Worm (Caenorhabditis elegans): Measurements from ENCODE around the gene mrpl-11.

The mrpl-11 gene

DNA sequence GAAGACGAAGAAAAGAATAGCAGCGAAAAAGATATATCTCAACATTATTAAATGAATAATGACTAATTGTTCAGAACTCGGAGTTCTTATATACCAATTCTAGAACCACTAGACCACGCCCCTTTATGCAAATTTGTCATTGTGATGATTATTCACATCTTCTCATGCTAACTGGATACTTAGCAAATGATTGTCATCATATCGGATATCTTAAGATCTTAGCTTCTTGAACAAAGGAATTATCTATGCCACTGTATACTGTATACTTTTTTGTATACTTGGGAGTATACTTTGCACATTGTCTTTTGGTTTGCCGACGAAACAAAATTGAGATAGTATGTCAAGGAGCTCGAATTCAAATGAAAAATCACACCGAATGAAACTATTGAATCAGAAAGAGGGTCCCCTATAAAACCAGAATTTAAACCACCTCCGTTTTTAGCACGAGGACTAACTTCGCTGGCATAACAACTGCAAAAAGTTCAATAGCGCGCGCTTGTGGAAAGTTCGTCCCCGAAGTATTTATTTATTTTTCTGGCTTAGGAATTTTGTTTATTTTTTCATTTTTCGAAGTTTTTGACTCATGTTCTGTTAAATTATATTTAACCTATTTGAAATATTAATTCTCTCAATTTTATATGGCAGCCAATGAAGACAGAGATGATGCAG, 17.0 kb upstream of the mrpl-11 start, which contains the start of the genes sdz-1 and vps-33.1:
Gene sdz-1, minus strand, starts transcription at position 51 of the 669 bp plus-strand sequence.
Gene vps-33.1, plus strand, starts transcription at position 639 of the 669 bp plus-strand sequence.
- TF ChIP-seq lin-54 (GFP tag; optimal IDR thresholded peaks at IDR 0.05) = peak; percentile 35
- no peak for TF ChIP-seq mel-28 (tag; optimal IDR thresholded peaks at IDR 0.05; ENCODE audit: borderline replicate concordance)
- TF ChIP-seq F55B11.4 (tag; optimal IDR thresholded peaks at IDR 0.05; ENCODE audit: borderline replicate concordance, insufficient read depth) = no peak
- no peak for TF ChIP-seq snpc-3.4 (tag; optimal IDR thresholded peaks at IDR 0.05)
- no peak for TF ChIP-seq F37B4.10 (GFP tag; IDR thresholded peaks at IDR 0.05)
- no peak for TF ChIP-seq dpff-1 (tag; optimal IDR thresholded peaks at IDR 0.05)
- peak; percentile 57 for TF ChIP-seq ceh-27 (GFP tag; optimal IDR thresholded peaks at IDR 0.05)
- no peak for TF ChIP-seq ceh-58 (GFP tag; IDR thresholded peaks at IDR 0.05)
- no peak for TF ChIP-seq tbp1 (GFP tag; optimal IDR thresholded peaks at IDR 0.05)
- no peak for TF ChIP-seq ekl-4 (GFP tag; IDR thresholded peaks at IDR 0.05)
- TF ChIP-seq lag-1 (GFP tag; IDR thresholded peaks at IDR 0.05) = no peak
- no peak for TF ChIP-seq Y95B8A.8 (GFP tag; IDR thresholded peaks at IDR 0.05)
- TF ChIP-seq attf-5 (GFP tag; optimal IDR thresholded peaks at IDR 0.05) = no peak
- no peak for TF ChIP-seq egrh-3 (GFP tag; IDR thresholded peaks at IDR 0.05)
- TF ChIP-seq fkh-3 (tag; optimal IDR thresholded peaks at IDR 0.05) = no peak
- no peak for TF ChIP-seq F33H1.4 (GFP tag; IDR thresholded peaks at IDR 0.05)
- TF ChIP-seq cebp-1 (GFP tag; IDR thresholded peaks at IDR 0.05) = no peak
- no peak for TF ChIP-seq cebp-1 (tag; optimal IDR thresholded peaks at IDR 0.05)
- TF ChIP-seq nhr-120 (GFP tag; IDR thresholded peaks at IDR 0.05) = no peak
- TF ChIP-seq B0019.2 (GFP tag; conservative IDR thresholded peaks at IDR 0.05) = no peak
- TF ChIP-seq madf-6 (GFP tag; IDR thresholded peaks at IDR 0.05) = 0 out of 2 replicates have a peak, but pooled peaks have one; percentile 9
- no peak for TF ChIP-seq attf-6 (GFP tag; IDR thresholded peaks at IDR 0.05)
- no peak for TF ChIP-seq gei-17 (GFP tag; optimal IDR thresholded peaks at IDR 0.05)
- no peak for TF ChIP-seq hrde-1 (tag; optimal IDR thresholded peaks at IDR 0.05; ENCODE audit: borderline replicate concordance)
- TF ChIP-seq hmg-20 (GFP tag; IDR thresholded peaks at IDR 0.05) = no peak
- no peak for TF ChIP-seq ccch-3 (GFP tag; optimal IDR thresholded peaks at IDR 0.05)
- TF ChIP-seq F49E8.2 (tag; optimal IDR thresholded peaks at IDR 0.05; ENCODE audit: insufficient read depth) = no peak
- TF ChIP-seq xnd-1 (tag; optimal IDR thresholded peaks at IDR 0.05) = no peak
- no peak for TF ChIP-seq mxl-1 (tag; optimal IDR thresholded peaks at IDR 0.05)
- no peak for TF ChIP-seq nhr-80 (tag; optimal IDR thresholded peaks at IDR 0.05)
- no peak for TF ChIP-seq madf-8 (GFP tag; conservative IDR thresholded peaks at IDR 0.05)
- no peak for TF ChIP-seq C17E4.6 (GFP tag; IDR thresholded peaks at IDR 0.05)
- no peak for TF ChIP-seq lin-40 (tag; optimal IDR thresholded peaks at IDR 0.05)
- no peak for TF ChIP-seq snpc-1.3 (tag; optimal IDR thresholded peaks at IDR 0.05; ENCODE audit: insufficient read depth)
- no peak for TF ChIP-seq somi-1 (GFP tag; optimal IDR thresholded peaks at IDR 0.05)
- TF ChIP-seq sptf-2 (GFP tag; optimal IDR thresholded peaks at IDR 0.05) = no peak
- no peak for TF ChIP-seq unc-130 (GFP tag; optimal IDR thresholded peaks at IDR 0.05)
- peak; percentile 36 for TF ChIP-seq dpl-1 (GFP tag; optimal IDR thresholded peaks at IDR 0.05)
- TF ChIP-seq F23B12.7 (tag; optimal IDR thresholded peaks at IDR 0.05; ENCODE audit: insufficient read depth) = no peak
- no peak for TF ChIP-seq ama-1 (optimal IDR thresholded peaks at IDR 0.05)
- no peak for TF ChIP-seq ama-1 (GFP tag; optimal IDR thresholded peaks at IDR 0.05)
- TF ChIP-seq B0261.1 (tag; optimal IDR thresholded peaks at IDR 0.05) = no peak
- TF ChIP-seq rcor-1 (GFP tag; IDR thresholded peaks at IDR 0.05) = no peak
- peak; percentile 60 for TF ChIP-seq mcd-1 (GFP tag; IDR thresholded peaks at IDR 0.05)
- no peak for TF ChIP-seq sdz-38 (tag; optimal IDR thresholded peaks at IDR 0.05)
- no peak for TF ChIP-seq pha-4 (tag; optimal IDR thresholded peaks at IDR 0.05)
- TF ChIP-seq chd-7 (tag; optimal IDR thresholded peaks at IDR 0.05) = no peak
- TF ChIP-seq ZK185.1 (tag; optimal IDR thresholded peaks at IDR 0.05; ENCODE audit: poor library complexity, severe bottlenecking) = peak; percentile 31
